Worm (Caenorhabditis elegans) whole organism, midembryonic: ENCODE measurements around the gene Y81B9A.4.

ENCODE experiments used
- T22C8.4 ChIP-seq: fragments of 200-800 bp; sonication (Bioruptor generic); IDR thresholded peaks from 2 replicates; pipeline ENCODE4 v1.3.6; 2022; ENCODE audit warnings: missing genetic modification characterization, missing compliant biosample characterization
- cog-1 ChIP-seq: sonication (generic microtip); optimal IDR thresholded peaks from 2 replicates; lab custom pipeline; 2016; ENCODE audit warnings: missing genetic modification characterization, missing compliant biosample characterization
- flt-1 ChIP-seq: fragments of 200-800 bp; sonication (Bioruptor generic); IDR thresholded peaks from 2 replicates; pipeline ENCODE4 v1.3.6; 2022; ENCODE audit warnings: missing genetic modification characterization, missing compliant biosample characterization
- klf-2 ChIP-seq: fragments of 200-800 bp; sonication (Bioruptor generic); conservative IDR thresholded peaks from 2 replicates; pipeline ENCODE4 v1.3.6; 2022; ENCODE audit warnings: missing genetic modification reagents, missing genetic modification characterization, missing compliant biosample characterization
- med-1 ChIP-seq: sonication (generic microtip); optimal IDR thresholded peaks from 2 replicates; lab custom pipeline; 2017; ENCODE audit warnings: missing genetic modification characterization, mild to moderate bottlenecking, missing compliant biosample characterization, antibody characterized with exemption, missing genetic modification reagents; ENCODE audit not compliant: insufficient read depth
- tab-1 ChIP-seq: fragments of 200-800 bp; sonication (Bioruptor generic); IDR thresholded peaks from 2 replicates; pipeline ENCODE4 v1.3.6; 2022; ENCODE audit warnings: missing genetic modification characterization, missing compliant biosample characterization
- ztf-23 ChIP-seq: fragments of 200-800 bp; sonication (Bioruptor generic); IDR thresholded peaks from 2 replicates; pipeline ENCODE4 v1.3.6; 2022; ENCODE audit warnings: missing genetic modification reagents, missing genetic modification characterization, missing compliant biosample characterization

DNA sequence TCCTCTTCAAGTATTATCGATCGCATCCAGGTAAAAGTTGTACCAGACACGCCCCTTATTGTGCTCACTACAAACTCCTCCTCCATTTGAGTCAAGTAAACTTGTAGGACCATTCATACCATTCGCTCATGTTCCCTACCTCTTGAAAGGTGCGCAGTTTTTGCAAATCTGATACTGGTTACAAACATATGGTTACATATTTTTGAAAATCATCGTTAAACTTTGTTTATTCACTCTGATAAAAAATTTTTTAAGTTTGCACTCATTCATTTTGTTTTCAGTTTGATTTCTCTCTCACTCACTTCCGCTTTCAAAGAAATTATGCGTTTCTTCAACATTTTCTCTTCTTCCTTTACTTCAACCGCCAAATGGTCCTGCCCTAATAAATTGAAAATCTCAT lies 9.5 kb downstream of the Y81B9A.4 start, which contains the start of gene B0563.1:
- TF ChIP-seq cog-1 (tag; lab: Kevin White, UChicago) (no peak), flt-1 (no peak), klf-2 (GFP tag; lab: Robert Waterston, UW) (no peak), med-1 (no peak), T22C8.4 (GFP tag; lab: Robert Waterston, UW) (no peak), ztf-23 (no peak), tab-1 (GFP tag; lab: Robert Waterston, UW) (no peak)
